Worm (Caenorhabditis elegans): ENCODE results near the gene R11F4.2.

The R11F4.2 gene

DNA sequence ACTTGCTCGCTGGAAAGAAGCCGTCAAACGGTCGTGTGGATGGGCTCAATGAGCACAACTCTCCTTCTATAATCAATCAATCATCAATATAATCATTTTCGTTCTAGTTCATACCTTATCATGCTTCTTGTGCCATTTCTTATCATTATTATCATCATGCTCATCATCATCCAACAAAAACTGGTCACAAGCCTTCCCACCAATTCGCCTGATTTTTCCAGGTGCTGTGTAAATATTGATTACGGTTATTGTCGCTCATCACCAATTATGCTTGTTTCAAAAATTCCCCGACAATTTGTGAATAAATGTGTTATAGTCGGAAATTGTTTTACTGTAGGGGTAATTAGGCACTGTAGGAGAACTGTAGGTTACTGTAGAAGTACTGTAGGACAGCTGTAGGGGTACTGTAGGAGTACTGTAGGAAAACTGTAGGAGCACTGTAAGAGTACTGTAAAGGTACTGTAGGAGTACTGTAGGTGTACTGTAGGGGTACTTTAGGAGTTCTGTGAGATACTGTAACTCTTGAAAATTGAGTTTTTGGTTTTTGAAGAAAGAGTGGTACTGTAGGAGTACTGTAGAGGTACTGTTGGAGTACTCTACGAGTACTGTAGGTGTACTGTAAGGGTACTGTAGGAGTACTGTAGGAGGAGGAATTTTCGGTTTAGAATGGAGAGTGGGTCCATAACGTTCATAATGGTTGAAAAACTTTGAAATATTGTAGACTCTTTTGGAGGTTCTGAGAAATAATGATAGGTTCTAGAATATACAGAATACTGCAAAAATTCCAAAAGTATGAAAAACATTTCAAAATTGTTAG lies 11.4 kb downstream of the R11F4.2 start (continued):
- TF ChIP-seq hmg-20 (GFP tag; IDR thresholded peaks at IDR 0.05) = no peak
- TF ChIP-seq lsl-1 (GFP tag; optimal IDR thresholded peaks at IDR 0.05) = no peak
- TF ChIP-seq lin-26 (GFP tag; IDR thresholded peaks at IDR 0.05) = peak; percentile 63; the same call in 1 of the 2 replicates
- no peak for TF ChIP-seq C17E4.6 (GFP tag; IDR thresholded peaks at IDR 0.05)
- peak; percentile 13 for TF ChIP-seq F22D6.2 (tag; optimal IDR thresholded peaks at IDR 0.05)
- no peak for TF ChIP-seq T26A5.8 (tag; optimal IDR thresholded peaks at IDR 0.05)
- TF ChIP-seq attf-3 (GFP tag; conservative IDR thresholded peaks at IDR 0.05) = no peak
- TF ChIP-seq sptf-2 (GFP tag; optimal IDR thresholded peaks at IDR 0.05) = no peak
- no peak for TF ChIP-seq nhr-120 (GFP tag; IDR thresholded peaks at IDR 0.05)
- peak; percentile 20 for TF ChIP-seq ama-1 (optimal IDR thresholded peaks at IDR 0.05)
- TF ChIP-seq ama-1 (GFP tag; optimal IDR thresholded peaks at IDR 0.05) = no peak
- TF ChIP-seq nhr-27 (tag; optimal IDR thresholded peaks at IDR 0.05) = no peak
- no peak for TF ChIP-seq tlf-1 (GFP tag; optimal IDR thresholded peaks at IDR 0.05)
- peak; percentile 55 for TF ChIP-seq chd-7 (tag; optimal IDR thresholded peaks at IDR 0.05)
- no peak for TF ChIP-seq lsy-27 (tag; optimal IDR thresholded peaks at IDR 0.05; ENCODE audit: borderline replicate concordance, insufficient read depth)
- no peak for TF ChIP-seq ztf-6 (GFP tag; IDR thresholded peaks at IDR 0.05)
- TF ChIP-seq let-607 (tag; optimal IDR thresholded peaks at IDR 0.05) = no peak
- no peak for TF ChIP-seq mxl-1 (tag; optimal IDR thresholded peaks at IDR 0.05)

DNA sequence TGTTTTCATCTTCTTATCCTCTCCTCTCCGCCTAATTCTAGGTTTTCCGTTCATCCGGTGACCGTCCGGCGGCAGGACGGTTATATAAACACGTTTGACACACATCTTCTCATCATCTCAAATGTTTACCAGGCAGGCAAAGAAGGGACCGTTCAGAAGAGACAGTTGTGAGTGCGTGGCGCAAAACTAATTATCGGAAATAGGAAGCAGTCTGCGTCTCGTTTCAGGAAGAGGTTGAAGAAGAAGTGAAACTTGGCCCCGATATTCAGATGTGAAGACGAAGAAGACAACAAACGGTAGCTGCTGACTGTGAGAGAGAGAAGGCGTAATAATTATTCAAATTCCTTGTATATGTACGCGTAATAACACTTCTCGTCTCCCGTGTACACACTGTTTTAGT lies 15.9 kb downstream of the R11F4.2 start:
- no peak for TF ChIP-seq attf-5 (GFP tag; optimal IDR thresholded peaks at IDR 0.05)
- no peak for TF ChIP-seq let-607 (tag; optimal IDR thresholded peaks at IDR 0.05)
- TF ChIP-seq aptf-2 (GFP tag; conservative IDR thresholded peaks at IDR 0.05) = no peak
- no peak for TF ChIP-seq akir-1 (GFP tag; optimal IDR thresholded peaks at IDR 0.05)
- TF ChIP-seq lin-54 (GFP tag; optimal IDR thresholded peaks at IDR 0.05) = no peak
- no peak for TF ChIP-seq tbp1 (GFP tag; optimal IDR thresholded peaks at IDR 0.05)
- no peak for TF ChIP-seq K12H6.12 (tag; optimal IDR thresholded peaks at IDR 0.05)
- no peak for TF ChIP-seq nfya-2 (GFP tag; IDR thresholded peaks at IDR 0.05)
- no peak for TF ChIP-seq chd-7 (tag; optimal IDR thresholded peaks at IDR 0.05)
- TF ChIP-seq nfyb-1 (GFP tag; IDR thresholded peaks at IDR 0.05) = no peak
- no peak for TF ChIP-seq egrh-3 (GFP tag; IDR thresholded peaks at IDR 0.05)
- no peak for TF ChIP-seq dox-1 (GFP tag; IDR thresholded peaks at IDR 0.05)
- TF ChIP-seq nfya-1 (tag; optimal IDR thresholded peaks at IDR 0.05; ENCODE audit: borderline replicate concordance, insufficient read depth) = no peak
- TF ChIP-seq hlh-12 (tag; optimal IDR thresholded peaks at IDR 0.05) = no peak

DNA sequence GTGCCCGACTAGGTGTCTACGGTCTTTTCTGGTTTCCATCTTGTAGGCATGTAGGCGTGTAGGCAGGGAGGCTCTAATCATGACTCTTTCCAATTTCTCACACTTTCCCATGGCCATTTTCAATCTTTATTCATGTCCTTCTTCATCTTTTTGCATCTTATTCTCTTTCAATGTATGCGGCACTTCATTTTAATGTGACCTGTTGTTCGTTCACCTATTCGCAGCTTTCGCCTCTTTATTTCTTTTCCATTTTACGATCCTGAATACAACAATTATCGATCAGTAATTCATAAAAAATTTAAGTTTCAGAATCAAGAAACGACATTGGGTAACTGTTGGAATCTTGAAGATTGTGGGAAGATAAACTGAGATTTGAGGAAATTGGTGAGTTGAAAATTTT lies 17.6 kb downstream of the R11F4.2 start, which contains the start of gene rhgf-2:
Gene rhgf-2, plus strand, starts transcription at position 301 of the 400 bp plus-strand sequence.
- TF ChIP-seq ceh-40 (GFP tag; IDR thresholded peaks at IDR 0.05) (no peak), ztf-18 (tag; optimal IDR thresholded peaks at IDR 0.05) (no peak), lin-40 (tag; optimal IDR thresholded peaks at IDR 0.05) (no peak), Y56A3A.18 (GFP tag; IDR thresholded peaks at IDR 0.05) (no peak), hlh-12 (tag; optimal IDR thresholded peaks at IDR 0.05) (no peak), F37B4.10 (GFP tag; IDR thresholded peaks at IDR 0.05) (no peak), lin-26 (GFP tag; IDR thresholded peaks at IDR 0.05) (no peak), rpc-1 (optimal IDR thresholded peaks at IDR 0.05) (no peak), rpc-1 (tag; optimal IDR thresholded peaks at IDR 0.05) (no peak), tbp1 (GFP tag; optimal IDR thresholded peaks at IDR 0.05) (no peak), nfyb-1 (GFP tag; IDR thresholded peaks at IDR 0.05) (no peak), let-607 (tag; optimal IDR thresholded peaks at IDR 0.05) (no peak)

Measured in whole organism, young adult.